Worm (Caenorhabditis elegans) whole organism, early embryonic: Measurements from ENCODE around the gene srt-48.
A peak's percentile ranks its signal among the peaks of the same experiment; 100 is the strongest.

Experiments used
- B0310.2 ChIP-seq: sonication (generic microtip); optimal IDR thresholded peaks from 2 replicates; lab custom pipeline; 2016; ENCODE audit warnings: mild to moderate bottlenecking, missing genetic modification characterization, missing compliant biosample characterization
- F13C5.2 ChIP-seq: sonication (generic microtip); optimal IDR thresholded peaks from 2 replicates; lab custom pipeline; 2017; ENCODE audit warnings: mild to moderate bottlenecking, missing genetic modification characterization, inconsistent platforms, missing compliant biosample characterization
- aly-1 ChIP-seq: sonication (generic microtip); optimal IDR thresholded peaks from 2 replicates; lab custom pipeline; 2016; ENCODE audit warnings: missing genetic modification characterization, missing compliant biosample characterization
- ama-1 ChIP-seq: fragments of 150-350 bp; optimal IDR thresholded peaks from 2 replicates; lab custom pipeline; 2014
- ceh-13 ChIP-seq: fragments of 200-800 bp; sonication (Bioruptor generic); optimal IDR thresholded peaks from 2 replicates; lab custom pipeline; 2018; ENCODE audit warnings: mild to moderate bottlenecking, missing genetic modification characterization, missing compliant biosample characterization
- ceh-36 ChIP-seq: sonication (generic microtip); optimal IDR thresholded peaks from 2 replicates; lab custom pipeline; 2016; ENCODE audit warnings: missing genetic modification characterization, inconsistent platforms, missing compliant biosample characterization
- ets-7 ChIP-seq: sonication (generic microtip); optimal IDR thresholded peaks from 2 replicates; lab custom pipeline; 2016; ENCODE audit warnings: missing genotype, missing genetic modification characterization, missing compliant biosample characterization
- flt-1 ChIP-seq: fragments of 200-800 bp; sonication (Bioruptor generic); IDR thresholded peaks from 2 replicates; pipeline ENCODE4 v1.3.6; 2022; ENCODE audit warnings: missing genetic modification characterization, missing compliant biosample characterization
- hmbx-1 ChIP-seq: sonication (generic microtip); optimal IDR thresholded peaks from 2 replicates; lab custom pipeline; 2016; ENCODE audit warnings: mild to moderate bottlenecking, missing genetic modification characterization, missing compliant biosample characterization
- hmg-4 ChIP-seq: fragments of 200-800 bp; sonication (Bioruptor generic); optimal IDR thresholded peaks from 2 replicates; lab custom pipeline; 2018; ENCODE audit warnings: mild to moderate bottlenecking, missing genetic modification characterization, missing compliant biosample characterization
- hnd-1 ChIP-seq: sonication (generic microtip); optimal IDR thresholded peaks from 2 replicates; lab custom pipeline; 2016; ENCODE audit warnings: missing genetic modification characterization, missing compliant biosample characterization
- pes-1 ChIP-seq: fragments of 200-800 bp; sonication (Bioruptor generic); IDR thresholded peaks from 2 replicates; pipeline ENCODE4 v1.3.6; 2022; ENCODE audit warnings: missing genetic modification reagents, missing genetic modification characterization, missing compliant biosample characterization
- scrt-1 ChIP-seq: fragments of 200-800 bp; sonication (Bioruptor generic); IDR thresholded peaks from 2 replicates; pipeline ENCODE4 v1.3.6; 2022; ENCODE audit warnings: missing genetic modification characterization, missing compliant biosample characterization
- sea-1 ChIP-seq: fragments of 200-800 bp; sonication (Bioruptor generic); conservative IDR thresholded peaks from 2 replicates; pipeline ENCODE4 v1.3.6; 2022; ENCODE audit warnings: missing genetic modification characterization, missing compliant biosample characterization
- tbx-11 ChIP-seq: fragments of 200-800 bp; sonication (Bioruptor generic); IDR thresholded peaks from 2 replicates; pipeline ENCODE4 v1.3.6; 2022; ENCODE audit warnings: missing genetic modification characterization, missing compliant biosample characterization
- tbx-37 ChIP-seq: fragments of 200-800 bp; sonication (Bioruptor generic); conservative IDR thresholded peaks from 2 replicates; pipeline ENCODE4 v1.3.6; 2022; ENCODE audit warnings: missing genetic modification reagents, missing genetic modification characterization, missing compliant biosample characterization
- tra-4 ChIP-seq: sonication (generic microtip); optimal IDR thresholded peaks from 2 replicates; lab custom pipeline; 2017; ENCODE audit warnings: missing genetic modification characterization, missing compliant biosample characterization

Gene srt-48

DNA sequence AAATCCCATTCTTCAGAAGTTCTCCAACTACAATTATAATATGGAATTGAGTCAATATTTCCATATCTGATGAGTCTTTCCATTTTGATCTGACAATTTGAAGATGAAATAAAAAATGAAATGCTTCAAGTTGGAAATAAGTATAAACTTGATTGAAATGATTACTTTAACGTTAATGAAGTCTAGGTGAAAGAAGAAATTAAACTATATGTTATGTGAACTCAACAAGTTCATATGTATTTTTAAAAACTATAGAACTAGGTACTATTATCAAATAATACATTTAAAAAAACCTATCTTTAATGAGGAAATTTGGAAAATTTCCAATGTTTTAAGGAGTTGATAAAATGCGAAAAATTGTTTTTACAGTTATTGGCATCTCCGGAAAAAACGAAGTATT lies 29.6 kb upstream of the srt-48 start, which contains the start of gene srt-49:
srt-49 (minus strand) TSS at position 101 of the 400 bp plus-strand sequence.
- TF ChIP-seq tra-4 (tag; lab: Kevin White, UChicago) (no peak), hnd-1 (tag; lab: Kevin White, UChicago) (no peak), tbx-37 (GFP tag; lab: Robert Waterston, UW) (no peak)

DNA sequence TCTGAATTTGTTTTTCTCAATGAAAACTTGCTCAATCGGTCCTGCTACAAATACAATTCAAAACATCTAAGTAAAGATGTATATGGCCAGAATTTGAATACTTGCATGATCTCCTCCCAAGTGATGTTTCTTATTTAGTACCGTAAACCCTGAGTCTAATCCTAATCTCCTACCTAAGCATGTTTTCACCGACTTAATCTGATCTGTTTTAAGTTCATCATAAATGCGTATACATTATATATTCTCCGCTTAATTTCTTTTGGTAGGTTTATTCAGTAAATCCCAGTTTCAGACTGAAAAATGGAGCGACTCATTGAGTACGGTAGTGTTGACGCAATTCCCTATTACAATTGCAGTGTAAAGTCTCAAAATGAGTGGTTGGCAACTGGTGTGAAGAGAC lies 5.7 kb upstream of the srt-48 start, which contains the start of gene srt-50:
srt-50 (plus strand) TSS at position 301 of the 400 bp plus-strand sequence.
- no peak for TF ChIP-seq ama-1 (lab: Kevin White, UChicago)
- no peak for TF ChIP-seq sea-1 (GFP tag; lab: Robert Waterston, UW)
- no peak for TF ChIP-seq flt-1 (GFP tag; lab: Robert Waterston, UW)
- TF ChIP-seq scrt-1 (GFP tag; lab: Robert Waterston, UW) = no peak
- no peak for TF ChIP-seq tra-4 (tag; lab: Kevin White, UChicago)
- TF ChIP-seq F13C5.2 (tag; lab: Kevin White, UChicago) = no peak
- TF ChIP-seq pes-1 (GFP tag; lab: Robert Waterston, UW) = no peak
- no peak for TF ChIP-seq aly-1 (tag; lab: Kevin White, UChicago)
- no peak for TF ChIP-seq ets-7
- TF ChIP-seq tbx-37 (GFP tag; lab: Robert Waterston, UW) = no peak
- TF ChIP-seq ceh-13 (GFP tag; lab: Kevin White, UChicago) = no peak
- no peak for TF ChIP-seq hnd-1 (tag; lab: Kevin White, UChicago)
- no peak for TF ChIP-seq ceh-36
- no peak for TF ChIP-seq B0310.2 (tag; lab: Kevin White, UChicago)

DNA sequence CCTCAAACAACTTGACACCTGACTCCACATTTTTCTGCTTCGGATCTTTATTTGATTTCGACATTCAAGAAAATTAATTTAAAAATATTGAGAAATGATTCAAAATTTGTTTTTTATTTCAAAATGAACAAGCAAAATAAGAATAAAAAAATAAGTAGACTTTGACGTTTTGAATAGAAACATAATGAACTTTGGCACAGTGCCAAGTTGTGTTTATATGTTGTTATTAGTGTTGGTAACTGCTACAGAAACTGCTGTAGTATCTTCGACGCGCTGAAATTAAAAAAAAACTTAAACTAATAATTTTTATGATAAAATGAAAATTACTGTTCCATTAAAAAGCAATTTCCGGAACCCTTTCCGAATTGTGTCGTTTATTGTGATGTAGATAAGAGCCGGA lies 3.1 kb downstream of the srt-48 start, which contains the start of gene Y41E3.18:
Y41E3.18 (minus strand) TSS at position 101 of the 400 bp plus-strand sequence.
- TF ChIP-seq hnd-1 (tag; lab: Kevin White, UChicago) (no peak), ceh-36 (no peak), hmbx-1 (tag; lab: Kevin White, UChicago) (no peak), F13C5.2 (tag; lab: Kevin White, UChicago) (no peak), sea-1 (GFP tag; lab: Robert Waterston, UW) (no peak), tbx-11 (GFP tag; lab: Robert Waterston, UW) (no peak), B0310.2 (tag; lab: Kevin White, UChicago) (no peak), hmg-4 (GFP tag; lab: Kevin White, UChicago) (no peak), aly-1 (tag; lab: Kevin White, UChicago) (no peak), ama-1 (lab: Kevin White, UChicago) (no peak), ceh-13 (GFP tag; lab: Kevin White, UChicago) (no peak), ets-7 (no peak), tbx-37 (GFP tag; lab: Robert Waterston, UW) (no peak), flt-1 (GFP tag; lab: Robert Waterston, UW) (no peak), pes-1 (GFP tag; lab: Robert Waterston, UW) (no peak)

DNA sequence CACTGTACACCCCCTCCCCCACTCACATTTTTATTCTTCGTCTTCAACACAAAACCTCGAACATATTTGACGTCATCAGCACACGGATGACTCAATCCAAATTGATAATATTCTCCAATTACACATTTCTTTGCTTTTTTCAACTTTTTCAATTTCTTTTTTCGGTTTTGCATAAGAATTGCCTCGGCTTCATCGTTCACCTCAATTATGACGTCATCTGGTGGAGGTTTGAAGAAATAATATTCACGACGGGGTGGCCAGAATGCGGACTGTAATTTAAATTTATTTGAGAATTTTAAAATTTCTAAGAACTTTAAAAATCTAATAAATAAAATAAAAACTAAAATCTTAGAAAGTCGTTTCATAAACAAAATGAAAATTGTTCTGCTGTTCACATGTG lies 4.9 kb downstream of the srt-48 start:
- no peak for TF ChIP-seq ceh-13 (GFP tag; lab: Kevin White, UChicago)
- no peak for TF ChIP-seq B0310.2 (tag; lab: Kevin White, UChicago)

DNA sequence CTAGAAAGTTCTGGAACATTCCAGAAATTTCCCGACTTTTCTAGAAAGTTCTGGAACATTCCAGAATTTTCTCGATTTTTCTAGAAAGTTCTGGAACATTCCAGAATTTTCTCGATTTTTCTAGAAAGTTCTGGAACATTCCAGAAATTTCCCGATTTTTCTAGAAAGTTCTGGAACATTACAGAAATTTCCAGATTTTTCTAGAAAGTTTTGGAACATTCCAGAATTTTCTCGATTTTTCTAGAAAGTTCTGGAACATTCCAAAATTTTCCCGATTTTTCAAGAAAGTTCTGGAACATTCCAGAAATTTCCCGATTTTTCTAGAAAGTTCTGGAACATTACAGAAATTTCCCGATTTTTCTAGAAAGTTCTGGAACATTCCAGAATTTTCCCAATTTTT lies 9.6 kb downstream of the srt-48 start:
- TF ChIP-seq hnd-1 (tag; lab: Kevin White, UChicago) (peak; percentile 5), flt-1 (GFP tag; lab: Robert Waterston, UW) (peak; percentile 72; the same call in 1 of the 2 replicates), sea-1 (GFP tag; lab: Robert Waterston, UW) (peak; percentile 69; the same call in 1 of the 2 replicates), pes-1 (GFP tag; lab: Robert Waterston, UW) (peak; percentile 85)

DNA sequence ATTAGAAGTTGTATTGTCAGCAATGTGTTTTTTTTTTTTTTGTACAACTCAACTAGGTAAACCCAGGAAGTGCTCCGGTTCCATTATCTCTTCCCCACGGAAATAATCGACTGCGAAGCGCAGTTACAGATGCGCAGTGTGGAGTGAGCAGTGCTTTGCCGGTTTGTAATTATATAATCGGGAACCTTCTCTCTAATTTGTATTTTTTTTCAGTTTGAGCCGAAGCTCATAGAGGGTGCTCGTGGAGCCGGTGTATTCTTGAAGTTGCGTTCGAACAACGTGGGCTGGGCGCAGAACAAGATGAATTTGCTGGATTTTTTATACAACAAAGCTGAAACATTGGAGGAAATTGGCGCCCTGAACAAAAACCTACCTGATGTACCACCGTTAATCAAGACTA lies 10.7 kb downstream of the srt-48 start, which contains the start of gene Y41E3.13:
Y41E3.13 (plus strand) TSS at position 301 of the 400 bp plus-strand sequence.
- TF ChIP-seq ama-1 (lab: Kevin White, UChicago) (no peak), ceh-36 (no peak), hmg-4 (GFP tag; lab: Kevin White, UChicago) (no peak), ceh-13 (GFP tag; lab: Kevin White, UChicago) (no peak), aly-1 (tag; lab: Kevin White, UChicago) (no peak), ets-7 (no peak), hmbx-1 (tag; lab: Kevin White, UChicago) (no peak), sea-1 (GFP tag; lab: Robert Waterston, UW) (no peak), flt-1 (GFP tag; lab: Robert Waterston, UW) (no peak), pes-1 (GFP tag; lab: Robert Waterston, UW) (no peak), tra-4 (tag; lab: Kevin White, UChicago) (no peak), tbx-11 (GFP tag; lab: Robert Waterston, UW) (no peak), F13C5.2 (tag; lab: Kevin White, UChicago) (no peak)

DNA sequence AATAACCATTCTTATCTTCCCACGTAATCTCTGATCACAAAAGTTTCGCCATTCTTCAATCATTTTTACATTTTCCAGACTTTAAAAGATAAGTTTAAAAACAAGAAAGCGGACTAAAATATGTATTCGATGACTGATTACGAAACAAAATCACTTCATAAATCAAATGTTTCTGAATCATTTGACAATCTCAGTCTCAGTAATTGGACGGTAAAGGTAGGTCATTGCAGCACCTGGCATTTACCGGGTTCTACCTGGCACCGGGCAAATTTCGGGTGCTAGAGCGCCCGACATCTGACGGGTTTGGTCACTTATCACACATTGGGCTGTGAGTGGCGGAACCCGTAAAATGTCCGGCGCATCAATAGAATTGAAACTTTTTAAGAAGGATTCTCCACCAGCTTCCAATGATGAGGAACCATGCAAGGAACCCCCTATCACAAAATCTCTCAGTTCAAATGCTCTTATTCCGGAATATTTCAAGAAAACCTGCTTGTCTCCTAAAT lies 12.6 kb downstream of the srt-48 start, which contains the start of gene Y41E3.19:
Y41E3.19 (plus strand) TSS at position 51 of the 506 bp plus-strand sequence.
- TF ChIP-seq F13C5.2 (tag; lab: Kevin White, UChicago) (no peak), ets-7 (no peak), tbx-11 (GFP tag; lab: Robert Waterston, UW) (no peak), sea-1 (GFP tag; lab: Robert Waterston, UW) (no peak), hmg-4 (GFP tag; lab: Kevin White, UChicago) (no peak), tra-4 (tag; lab: Kevin White, UChicago) (no peak), pes-1 (GFP tag; lab: Robert Waterston, UW) (no peak), hmbx-1 (tag; lab: Kevin White, UChicago) (no peak), ceh-13 (GFP tag; lab: Kevin White, UChicago) (no peak), B0310.2 (tag; lab: Kevin White, UChicago) (no peak), ceh-36 (no peak), scrt-1 (GFP tag; lab: Robert Waterston, UW) (no peak), flt-1 (GFP tag; lab: Robert Waterston, UW) (no peak), aly-1 (tag; lab: Kevin White, UChicago) (no peak), ama-1 (lab: Kevin White, UChicago) (no peak), tbx-37 (GFP tag; lab: Robert Waterston, UW) (no peak), hnd-1 (tag; lab: Kevin White, UChicago) (no peak)
